Worm (Caenorhabditis elegans): ENCODE measurements around the gene ztf-1.

DNA sequence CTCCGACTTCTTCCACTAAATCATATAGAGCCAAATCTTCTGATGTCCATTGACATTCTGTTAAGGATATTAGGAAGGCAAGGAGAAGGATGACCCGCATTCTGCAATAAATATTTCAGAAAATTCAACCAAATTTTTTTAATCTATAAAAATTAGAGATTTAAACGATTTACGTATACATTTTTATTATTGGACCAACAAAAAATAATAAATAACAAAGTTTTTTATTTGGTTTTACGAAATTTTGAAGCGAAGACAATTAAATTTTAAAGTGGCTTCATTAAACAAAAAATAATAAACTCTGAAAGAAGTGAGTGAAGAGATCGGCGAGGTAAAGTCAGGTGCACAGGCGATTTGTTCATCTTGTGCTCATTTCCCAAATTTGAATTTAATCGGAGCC lies 35.0 kb upstream of the ztf-1 start, which contains the start of gene F54F2.9:
- no peak for TF ChIP-seq lin-13 (tag; optimal IDR thresholded peaks at IDR 0.05)
- TF ChIP-seq snpc-4 (tag; optimal IDR thresholded peaks at IDR 0.05): no peak
- TF ChIP-seq ztf-11 (tag; optimal IDR thresholded peaks at IDR 0.05): no peak
- no peak for TF ChIP-seq ces-1 (GFP tag; optimal IDR thresholded peaks at IDR 0.05)
- no peak for TF ChIP-seq bed-3 (GFP tag; optimal IDR thresholded peaks at IDR 0.05)
- no peak for TF ChIP-seq nhr-237 (tag; optimal IDR thresholded peaks at IDR 0.05)

All from whole organism, mixed stage, embryonic.